Worm (Caenorhabditis elegans): ENCODE results near the gene F36H12.4.
"Not testable (repeated sequence)": the region's sequence is repeated elsewhere in the genome, so short reads cannot be mapped to it uniquely, and the experiment has no call there.

The F36H12.4 gene

DNA sequence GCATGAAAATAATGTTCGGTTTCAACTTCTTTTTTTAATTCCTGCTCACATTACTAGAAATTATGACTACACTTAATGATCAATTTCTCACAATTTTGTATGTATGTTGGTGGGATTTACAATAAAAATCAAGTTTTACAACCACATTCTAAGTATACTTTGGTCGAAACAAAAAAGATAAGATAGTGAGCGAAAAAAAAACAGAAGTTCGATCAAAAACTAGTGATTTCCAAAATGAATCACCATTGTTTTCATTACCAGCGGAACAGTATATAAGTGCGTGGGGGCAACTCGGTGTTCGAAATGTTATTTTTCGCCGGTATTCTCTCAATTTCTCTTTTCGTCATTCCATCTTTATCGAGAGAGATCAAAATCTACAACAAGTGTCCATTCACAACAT lies 38.4 kb upstream of the F36H12.4 start, which contains the start of gene thn-5:
Gene thn-5, plus strand, starts transcription at position 301 of the 400 bp plus-strand sequence.
- no peak for TF ChIP-seq ztf-3 (GFP tag; optimal IDR thresholded peaks at IDR 0.05)

DNA sequence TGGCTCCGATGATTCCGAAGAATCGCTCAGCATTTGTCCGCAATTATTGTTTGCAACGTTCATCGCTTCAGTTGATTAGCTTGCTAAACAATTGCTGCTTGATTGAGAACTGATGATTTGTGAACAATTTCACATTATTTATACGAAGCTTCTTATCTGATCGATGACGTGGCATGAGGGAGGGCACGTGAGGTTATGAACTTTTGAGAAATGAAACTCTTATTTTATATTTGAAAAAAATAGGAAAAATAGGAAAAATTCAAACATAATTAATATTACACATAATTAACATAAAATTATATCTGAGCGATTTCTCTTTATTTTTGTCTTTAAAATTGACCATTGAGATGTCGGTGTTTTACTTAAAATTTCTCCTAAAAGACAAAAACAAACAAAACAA lies 14.2 kb upstream of the F36H12.4 start, which contains the start of gene F36H12.10:
Gene F36H12.10, minus strand, starts transcription at position 101 of the 400 bp plus-strand sequence.
- TF ChIP-seq lin-40 (tag; optimal IDR thresholded peaks at IDR 0.05); unc-130 (GFP tag; optimal IDR thresholded peaks at IDR 0.05); K12H6.12 (tag; optimal IDR thresholded peaks at IDR 0.05): not testable (repeated sequence)

DNA sequence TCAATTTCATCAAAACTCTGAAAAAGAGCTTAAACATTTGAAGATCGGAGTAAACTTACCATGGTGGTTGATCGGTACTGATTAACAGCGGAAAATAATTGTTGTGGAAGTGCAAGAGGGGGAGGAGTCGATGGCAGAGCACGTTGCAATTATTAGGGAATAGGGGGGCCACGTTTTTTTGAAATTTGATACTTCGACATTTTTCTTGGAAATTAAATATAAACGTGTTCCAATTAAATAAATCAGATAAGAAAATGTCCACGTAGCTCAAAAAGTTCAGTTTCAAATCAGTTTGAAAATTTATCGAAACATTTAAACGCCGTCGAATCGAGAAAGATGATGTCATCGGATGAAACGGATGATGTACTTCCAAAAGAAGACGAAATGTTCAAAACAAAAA lies 12.2 kb upstream of the F36H12.4 start, which contains the start of gene F36H12.9:
Gene F36H12.9, plus strand, starts transcription at position 301 of the 400 bp plus-strand sequence.
- TF ChIP-seq B0261.1 (tag; optimal IDR thresholded peaks at IDR 0.05); attf-6 (GFP tag; IDR thresholded peaks at IDR 0.05); lsl-1 (GFP tag; optimal IDR thresholded peaks at IDR 0.05): not testable (repeated sequence)

DNA sequence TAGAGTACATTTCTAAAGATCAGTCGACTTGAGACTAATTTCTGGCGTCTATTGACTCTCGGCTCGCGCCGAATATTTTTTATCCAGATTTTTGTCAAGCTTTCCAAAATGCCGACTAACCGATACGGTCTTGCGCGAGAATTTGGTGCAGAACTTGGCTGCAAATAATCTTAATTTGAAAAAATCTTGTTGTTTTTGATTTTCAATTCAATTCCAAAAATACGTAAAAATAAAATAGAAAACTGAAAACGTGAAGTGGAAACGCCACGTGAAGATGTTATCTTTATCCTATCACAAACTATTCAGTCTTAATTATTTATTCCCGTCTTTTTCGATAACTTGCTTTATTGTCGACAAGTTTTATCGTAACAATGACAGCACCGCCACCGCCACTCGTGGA lies 10.5 kb upstream of the F36H12.4 start, which contains the start of gene ttbk-2.1:
Gene ttbk-2.1, plus strand, starts transcription at position 301 of the 400 bp plus-strand sequence.
- not testable (repeated sequence) for TF ChIP-seq ztf-25 (GFP tag; IDR thresholded peaks at IDR 0.05); aptf-3 (GFP tag; IDR thresholded peaks at IDR 0.05); repo-1 (tag; optimal IDR thresholded peaks at IDR 0.05)

DNA sequence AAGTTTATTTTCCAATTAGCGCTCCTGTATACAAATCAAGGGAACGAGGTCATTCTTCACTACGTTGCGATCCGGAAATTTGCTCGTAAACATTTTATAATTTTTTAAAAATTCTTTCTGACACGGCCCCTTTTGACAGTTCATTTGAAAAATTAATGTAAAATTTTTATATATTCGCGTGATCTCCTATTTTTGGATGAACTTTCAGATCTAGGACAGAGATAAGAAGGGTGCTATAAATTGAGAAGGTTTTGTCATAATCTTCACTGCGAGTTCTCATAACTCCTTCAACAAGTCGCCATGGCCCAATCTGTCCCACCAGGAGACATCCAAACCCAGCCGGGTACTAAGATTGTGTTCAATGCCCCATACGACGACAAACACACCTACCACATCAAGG lies 8.6 kb upstream of the F36H12.4 start, which contains the start of gene msp-19:
Gene msp-19, plus strand, starts transcription at position 301 of the 400 bp plus-strand sequence.
- not testable (repeated sequence) for TF ChIP-seq madf-3 (GFP tag; IDR thresholded peaks at IDR 0.05); ceh-27 (GFP tag; optimal IDR thresholded peaks at IDR 0.05); B0019.2 (GFP tag; conservative IDR thresholded peaks at IDR 0.05)

DNA sequence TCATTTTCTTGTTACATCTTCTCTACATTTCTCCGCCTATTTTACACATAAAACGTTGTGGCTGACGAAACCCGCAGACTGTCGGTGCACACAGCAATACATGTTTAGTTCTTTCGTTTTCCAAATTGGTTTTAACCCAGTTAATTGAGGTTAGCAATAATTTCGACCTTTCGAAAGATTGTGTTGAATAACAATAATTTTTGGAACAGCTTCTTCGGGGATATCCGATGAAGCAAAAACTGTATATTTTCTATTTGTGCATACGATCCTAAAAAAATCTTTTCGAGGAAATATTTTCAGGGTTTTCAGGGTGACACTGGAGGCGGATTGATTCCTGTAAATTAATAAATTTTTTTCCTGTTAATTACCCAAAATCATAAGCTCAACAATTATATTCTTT lies 7.1 kb upstream of the F36H12.4 start:
- 0 out of 2 replicates have a peak, but pooled peaks have one; percentile 55 for TF ChIP-seq madf-3 (GFP tag; IDR thresholded peaks at IDR 0.05)
- TF ChIP-seq dox-1 (GFP tag; IDR thresholded peaks at IDR 0.05): 0 out of 2 replicates have a peak, but pooled peaks have one; percentile 43
- peak; percentile 58 for TF ChIP-seq F33H1.4 (GFP tag; IDR thresholded peaks at IDR 0.05)
- peak; percentile 46 for TF ChIP-seq snpc-1.1 (tag; optimal IDR thresholded peaks at IDR 0.05; ENCODE audit: insufficient read depth)
- TF ChIP-seq ceh-100 (GFP tag; IDR thresholded peaks at IDR 0.05): peak; percentile 39
- peak; percentile 80 for TF ChIP-seq hmg-1.2 (GFP tag; IDR thresholded peaks at IDR 0.05)
- TF ChIP-seq Y56A3A.18 (GFP tag; IDR thresholded peaks at IDR 0.05): peak; percentile 82
- peak; percentile 81 for TF ChIP-seq madf-6 (GFP tag; IDR thresholded peaks at IDR 0.05)
- peak; percentile 78 for TF ChIP-seq pbrm-1 (GFP tag; IDR thresholded peaks at IDR 0.05)
- TF ChIP-seq hsf-1 (GFP tag; IDR thresholded peaks at IDR 0.05): peak; percentile 68; the same call in 1 of the 2 replicates
- TF ChIP-seq snpc-4 (GFP tag; optimal IDR thresholded peaks at IDR 0.05): peak; percentile 60
- peak; percentile 48 to 95 (median 90) for TF ChIP-seq snpc-4 (tag; optimal IDR thresholded peaks at IDR 0.05)
- peak; percentile 74 for TF ChIP-seq nfyb-1 (GFP tag; IDR thresholded peaks at IDR 0.05)
- TF ChIP-seq ekl-4 (GFP tag; IDR thresholded peaks at IDR 0.05): peak; percentile 75; the same call in 1 of the 2 replicates
- peak; percentile 58; the same call in 1 of the 2 replicates for TF ChIP-seq C17E4.6 (GFP tag; IDR thresholded peaks at IDR 0.05)
- 0 out of 2 replicates have a peak, but pooled peaks have one; percentile 42 for TF ChIP-seq hmg-20 (GFP tag; IDR thresholded peaks at IDR 0.05)
- peak; percentile 97 for TF ChIP-seq attf-6 (GFP tag; IDR thresholded peaks at IDR 0.05)
- TF ChIP-seq rcor-1 (GFP tag; IDR thresholded peaks at IDR 0.05): peak; percentile 49; the same call in 1 of the 2 replicates
- TF ChIP-seq D2030.7 (GFP tag; IDR thresholded peaks at IDR 0.05): peak; percentile 92
- peak; percentile 45 for TF ChIP-seq tbp1 (GFP tag; optimal IDR thresholded peaks at IDR 0.05)
- 0 out of 2 replicates have a peak, but pooled peaks have one; percentile 57 for TF ChIP-seq Y53G8AR.9 (GFP tag; conservative IDR thresholded peaks at IDR 0.05)

All from whole organism, young adult.